Worm (Caenorhabditis elegans) whole organism, L3 larva: ENCODE measurements around the gene K07C5.9.

Experiments
- ceh-82 ChIP-seq: fragments of 150-350 bp; optimal IDR thresholded peaks from 2 replicates; lab custom pipeline; 2014; ENCODE audit warnings: missing biosample characterization, missing genetic modification characterization
- elt-2 ChIP-seq: sonication (generic microtip); optimal IDR thresholded peaks from 2 replicates; lab custom pipeline; 2016; ENCODE audit warnings: missing genetic modification reagents, mild to moderate bottlenecking, missing genetic modification characterization, missing compliant biosample characterization
- elt-3 ChIP-seq, 3 experiments: fragments of 150-350 bp in 1 of 3; sonication (generic microtip) in 2 of 3; optimal IDR thresholded peaks; 2 replicates in 2 of 3; 4 replicates in 1 of 3; lab custom pipeline; 2014 to 2017; ENCODE audit warnings: missing biosample characterization in 3 of 3, missing genetic modification characterization in 3 of 3
- eor-1 ChIP-seq, 2 experiments: fragments of 150-350 bp; optimal IDR thresholded peaks; 2 replicates each; lab custom pipeline; 2014 to 2018; ENCODE audit warnings: missing biosample characterization in 2 of 2, missing genetic modification characterization in 2 of 2
- fos-1 ChIP-seq: fragments of 150-350 bp; optimal IDR thresholded peaks from 2 replicates; lab custom pipeline; 2014; ENCODE audit warnings: missing biosample characterization, missing genetic modification characterization
- jun-1 ChIP-seq: fragments of 150-350 bp; optimal IDR thresholded peaks from 2 replicates; lab custom pipeline; 2014; ENCODE audit warnings: missing biosample characterization, missing genetic modification reagents, missing genetic modification characterization
- nhr-76 ChIP-seq: fragments of 150-350 bp; sonication (generic microtip); optimal IDR thresholded peaks from 5 replicates; lab custom pipeline; 2014; ENCODE audit warnings: missing biosample characterization, missing genetic modification characterization
- pha-4 ChIP-seq: fragments of 150-350 bp; optimal IDR thresholded peaks from 2 replicates; lab custom pipeline; 2014; ENCODE audit warnings: missing biosample characterization, missing genetic modification reagents, missing genetic modification characterization
- unc-39 ChIP-seq: sonication (generic microtip); optimal IDR thresholded peaks from 4 replicates; lab custom pipeline; 2017; ENCODE audit warnings: missing biosample characterization, missing genetic modification characterization
- unc-62 ChIP-seq: fragments of 150-350 bp; sonication (generic microtip); optimal IDR thresholded peaks from 4 replicates; lab custom pipeline; 2014; ENCODE audit warnings: missing biosample characterization, missing genetic modification reagents, missing genetic modification characterization
- ztf-11 ChIP-seq: fragments of 150-350 bp; optimal IDR thresholded peaks from 2 replicates; lab custom pipeline; 2014; ENCODE audit warnings: missing biosample characterization, missing genetic modification characterization
- ztf-4 ChIP-seq: fragments of 150-350 bp; optimal IDR thresholded peaks from 2 replicates; lab custom pipeline; 2014; ENCODE audit warnings: missing biosample characterization, missing genetic modification characterization

- no peak for TF ChIP-seq elt-2 (tag; lab: Kevin White, UChicago)
- no peak for TF ChIP-seq unc-39
- no peak for TF ChIP-seq ztf-4 (tag; lab: Kevin White, UChicago)
- no peak for TF ChIP-seq eor-1 (tag; optimal IDR thresholded peaks at IDR 0.05; lab: Kevin White, UChicago)
- TF ChIP-seq elt-3 (tag; optimal IDR thresholded peaks at IDR 0.05; lab: Kevin White, UChicago): no peak
- TF ChIP-seq pha-4 (tag; lab: Kevin White, UChicago): no peak
- no peak for TF ChIP-seq ceh-82 (tag; lab: Kevin White, UChicago)
- TF ChIP-seq unc-62: no peak
- no peak for TF ChIP-seq nhr-76 (tag; lab: Kevin White, UChicago)
- TF ChIP-seq ztf-11 (tag; lab: Kevin White, UChicago): no peak
- TF ChIP-seq fos-1 (tag; lab: Kevin White, UChicago): no peak
- no peak for TF ChIP-seq jun-1 (tag; lab: Kevin White, UChicago)
Measured at ce11 chrV:10393708-10394107, 43.8 kb upstream of the K07C5.9 start.
